Worm (Caenorhabditis elegans) whole organism, L1 larva: ENCODE results near the gene srz-63.

ENCODE experiments used
- C04F5.9 ChIP-seq: sonication (generic microtip); optimal IDR thresholded peaks from 2 replicates; lab custom pipeline; 2016; ENCODE audit warnings: missing genetic modification characterization, missing compliant biosample characterization
- C16A3.4 ChIP-seq: fragments of 150-350 bp; optimal IDR thresholded peaks from 2 replicates; lab custom pipeline; 2014; ENCODE audit warnings: missing biosample characterization, missing genetic modification characterization
- C34B4.2 ChIP-seq: sonication (generic microtip); optimal IDR thresholded peaks from 2 replicates; lab custom pipeline; 2017; ENCODE audit warnings: mild to moderate bottlenecking, missing genetic modification characterization, missing compliant biosample characterization
- alr-1 ChIP-seq: fragments of 200-800 bp; sonication (Bioruptor generic); optimal IDR thresholded peaks from 2 replicates; lab custom pipeline; 2018; ENCODE audit warnings: borderline replicate concordance, mild to moderate bottlenecking, missing genetic modification characterization, missing compliant biosample characterization
- aly-2 ChIP-seq: fragments of 150-350 bp; optimal IDR thresholded peaks from 2 replicates; lab custom pipeline; 2014; ENCODE audit warnings: missing biosample characterization, missing genetic modification characterization
- ama-1 ChIP-seq: fragments of 150-350 bp; optimal IDR thresholded peaks from 2 replicates; lab custom pipeline; 2014
- dpl-1 ChIP-seq, 3 experiments: fragments of 150-350 bp in 2 of 3; sonication (generic microtip) in 1 of 3; optimal IDR thresholded peaks; 2 replicates each; lab custom pipeline; 2014 to 2017; ENCODE audit warnings: missing biosample characterization in 3 of 3, missing genetic modification characterization in 3 of 3, missing genetic modification reagents in 3 of 3
- dsc-1 ChIP-seq: sonication (generic microtip); optimal IDR thresholded peaks from 2 replicates; lab custom pipeline; 2016; ENCODE audit warnings: mild to moderate bottlenecking, missing genetic modification characterization, missing compliant biosample characterization
- efl-1 ChIP-seq, 4 experiments: fragments of 150-350 bp; optimal IDR thresholded peaks in 3 of 4; peaks in 1 of 4; 1 replicate in 1 of 4; 2 replicates in 3 of 4; lab custom pipeline; 2014; ENCODE audit warnings: missing biosample characterization in 2 of 4, missing genetic modification characterization in 2 of 4, missing genetic modification reagents in 2 of 4
- efl-3 ChIP-seq: fragments of 200-800 bp; sonication (Bioruptor generic); optimal IDR thresholded peaks from 2 replicates; lab custom pipeline; 2018; ENCODE audit warnings: mild to moderate bottlenecking, missing genetic modification characterization, missing compliant biosample characterization
- elt-2 ChIP-seq: sonication (generic microtip); optimal IDR thresholded peaks from 2 replicates; lab custom pipeline; 2016; ENCODE audit warnings: missing genetic modification characterization, mild to moderate bottlenecking, inconsistent platforms, missing compliant biosample characterization, missing genetic modification reagents
- elt-3 ChIP-seq, 6 experiments: fragments of 150-350 bp in 1 of 6; sonication (generic microtip); optimal IDR thresholded peaks; 2 replicates each; lab custom pipeline; 2017 to 2018; ENCODE audit warnings: missing biosample characterization in 6 of 6, missing genetic modification characterization in 6 of 6, inconsistent platforms in 1 of 6
- fkh-10 ChIP-seq: sonication (generic microtip); optimal IDR thresholded peaks from 2 replicates; lab custom pipeline; 2017; ENCODE audit warnings: missing biosample characterization, missing genetic modification reagents, missing genetic modification characterization
- fos-1 ChIP-seq: fragments of 150-350 bp; optimal IDR thresholded peaks from 2 replicates; lab custom pipeline; 2014; ENCODE audit warnings: missing biosample characterization, missing genetic modification characterization
- grh-1 ChIP-seq: fragments of 200-800 bp; sonication (Bioruptor generic); IDR thresholded peaks from 2 replicates; pipeline ENCODE4 v1.3.6; 2022; ENCODE audit warnings: missing genetic modification reagents, missing genetic modification characterization, missing compliant biosample characterization
- isw-1 ChIP-seq: fragments of 200-800 bp; sonication (Bioruptor generic); IDR thresholded peaks from 2 replicates; pipeline ENCODE4 v1.3.6; 2022; ENCODE audit warnings: missing genetic modification characterization, missing compliant biosample characterization
- lin-13 ChIP-seq: fragments of 150-350 bp; optimal IDR thresholded peaks from 2 replicates; lab custom pipeline; 2014; ENCODE audit warnings: missing biosample characterization, missing genetic modification reagents, missing genetic modification characterization
- lin-14 ChIP-seq: fragments of 200-800 bp; sonication (Bioruptor generic); optimal IDR thresholded peaks from 2 replicates; lab custom pipeline; 2018; ENCODE audit warnings: mild to moderate bottlenecking, missing genetic modification characterization, moderate library complexity, missing compliant biosample characterization
- lin-39 ChIP-seq: fragments of 150-350 bp; optimal IDR thresholded peaks from 2 replicates; lab custom pipeline; 2014; ENCODE audit warnings: missing biosample characterization, missing genetic modification reagents, missing genetic modification characterization
- lir-3 ChIP-seq: sonication (generic microtip); optimal IDR thresholded peaks from 2 replicates; lab custom pipeline; 2016; ENCODE audit warnings: mild to moderate bottlenecking, missing genetic modification characterization, moderate library complexity, missing compliant biosample characterization; ENCODE audit not compliant: poor library complexity
- lsy-2 ChIP-seq, 2 experiments: fragments of 150-350 bp; optimal IDR thresholded peaks; 2 replicates each; lab custom pipeline; 2014; ENCODE audit warnings: missing biosample characterization in 2 of 2, missing genetic modification characterization in 2 of 2
- mab-9 ChIP-seq: fragments of 200-800 bp; sonication (Bioruptor generic); IDR thresholded peaks from 2 replicates; pipeline ENCODE4 v1.3.6; 2022; ENCODE audit warnings: missing genetic modification reagents, missing genetic modification characterization, missing compliant biosample characterization
- mdl-1 ChIP-seq, 2 experiments: fragments of 150-350 bp; optimal IDR thresholded peaks; 2 replicates each; lab custom pipeline; 2014 to 2017; ENCODE audit warnings: missing biosample characterization in 2 of 2, missing genetic modification characterization in 2 of 2, inconsistent platforms in 1 of 2
- nhr-12 ChIP-seq: sonication (generic microtip); optimal IDR thresholded peaks from 2 replicates; lab custom pipeline; 2017; ENCODE audit warnings: missing biosample characterization, missing genetic modification characterization
- nhr-19 ChIP-seq: fragments of 200-800 bp; sonication (Bioruptor generic); conservative IDR thresholded peaks from 2 replicates; pipeline ENCODE4 v1.3.6; 2022; ENCODE audit warnings: missing genetic modification characterization, missing compliant biosample characterization
- nhr-237 ChIP-seq: fragments of 150-350 bp; optimal IDR thresholded peaks from 2 replicates; lab custom pipeline; 2014; ENCODE audit warnings: missing biosample characterization, missing genetic modification characterization
- nhr-28 ChIP-seq: fragments of 150-350 bp; optimal IDR thresholded peaks from 2 replicates; lab custom pipeline; 2014; ENCODE audit warnings: missing biosample characterization, missing genetic modification characterization
- nhr-47 ChIP-seq: sonication (generic microtip); optimal IDR thresholded peaks from 2 replicates; lab custom pipeline; 2016; ENCODE audit warnings: mild to moderate bottlenecking, missing genetic modification characterization, moderate library complexity, missing compliant biosample characterization
- nhr-84 ChIP-seq: sonication (generic microtip); optimal IDR thresholded peaks from 2 replicates; lab custom pipeline; 2017; ENCODE audit warnings: missing biosample characterization, missing genetic modification characterization
- nhr-85 ChIP-seq: sonication (generic microtip); peaks from one replicate; lab custom pipeline; 2016; ENCODE audit warnings: missing genetic modification characterization, inconsistent platforms, missing compliant biosample characterization
- pqm-1 ChIP-seq: sonication (generic microtip); optimal IDR thresholded peaks from 3 replicates; lab custom pipeline; 2017; ENCODE audit warnings: missing biosample characterization, missing genetic modification characterization
- rnt-1 ChIP-seq: sonication (generic microtip); optimal IDR thresholded peaks from 2 replicates; lab custom pipeline; 2016; ENCODE audit warnings: mild to moderate bottlenecking, missing genetic modification characterization, moderate library complexity, missing compliant biosample characterization
- skn-1 ChIP-seq: fragments of 150-350 bp; optimal IDR thresholded peaks from 2 replicates; lab custom pipeline; 2014; ENCODE audit warnings: missing biosample characterization, missing genetic modification characterization
- tbx-2 ChIP-seq: sonication (generic microtip); optimal IDR thresholded peaks from 2 replicates; lab custom pipeline; 2016; ENCODE audit warnings: missing genetic modification characterization, missing compliant biosample characterization
- tlp-1 ChIP-seq: fragments of 150-350 bp; optimal IDR thresholded peaks from 2 replicates; lab custom pipeline; 2014; ENCODE audit warnings: missing biosample characterization, missing genetic modification characterization
- unc-30 ChIP-seq: sonication (generic microtip); optimal IDR thresholded peaks from 2 replicates; lab custom pipeline; 2017; ENCODE audit warnings: missing biosample characterization, missing genetic modification characterization
- unc-62 ChIP-seq: fragments of 150-350 bp; optimal IDR thresholded peaks from 2 replicates; lab custom pipeline; 2014; ENCODE audit warnings: missing biosample characterization, missing genetic modification reagents, missing genetic modification characterization
- unc-98 ChIP-seq: fragments of 200-800 bp; sonication (Bioruptor generic); IDR thresholded peaks from 2 replicates; pipeline ENCODE4 v1.3.6; 2022; ENCODE audit warnings: missing genetic modification characterization, missing compliant biosample characterization
- vab-15 ChIP-seq: sonication (generic microtip); optimal IDR thresholded peaks from 2 replicates; lab custom pipeline; 2017; ENCODE audit warnings: missing genotype, mild to moderate bottlenecking, missing genetic modification characterization, missing compliant biosample characterization

The srz-63 gene

DNA sequence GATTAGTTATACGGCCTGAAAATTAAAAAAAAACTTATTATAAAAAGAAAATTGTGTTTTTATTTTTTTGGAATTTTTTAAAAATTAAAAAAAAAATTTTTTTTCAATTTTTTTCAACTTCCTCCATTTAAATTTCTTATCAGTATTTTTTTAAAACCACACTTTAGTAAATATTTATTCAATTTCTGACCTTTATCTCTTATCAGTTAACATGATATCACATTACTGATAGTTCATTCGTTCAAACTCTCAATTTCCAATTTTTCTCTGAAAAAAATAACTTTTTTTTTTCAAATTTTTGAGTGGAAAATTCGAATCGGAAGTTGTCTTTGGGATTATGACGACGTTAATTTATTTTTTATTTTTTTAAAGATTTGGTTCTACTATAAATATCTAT, 19.2 kb downstream of the srz-63 start:
- TF ChIP-seq ama-1 (lab: Kevin White, UChicago): no peak
- no peak for TF ChIP-seq pqm-1
- peak; percentile 5 for TF ChIP-seq nhr-85 (tag; lab: Kevin White, UChicago)
- TF ChIP-seq efl-3 (GFP tag; lab: Kevin White, UChicago): no peak
- TF ChIP-seq elt-2 (tag; lab: Kevin White, UChicago): peak; percentile 46
- no peak for TF ChIP-seq C34B4.2
- TF ChIP-seq, all 84 proteins: peak for 2

DNA sequence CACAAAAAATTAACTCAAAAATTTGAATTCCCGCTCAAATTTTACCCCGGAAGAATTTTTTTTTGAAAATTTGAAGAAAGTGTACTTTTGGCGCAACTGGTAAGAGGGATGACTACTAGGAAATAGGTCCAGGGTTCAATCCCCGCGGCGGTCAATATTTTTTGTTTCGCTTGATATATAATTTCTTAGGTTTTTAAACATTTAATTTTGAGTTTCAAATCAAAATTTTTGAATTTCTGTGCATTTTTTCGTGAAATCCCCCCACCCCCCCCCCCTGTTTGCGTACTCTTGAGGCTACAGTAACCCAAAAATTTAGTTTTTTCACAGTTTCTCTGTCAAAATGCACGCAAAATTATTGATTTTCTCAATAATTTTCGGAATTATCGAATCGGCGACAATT, 19.7 kb downstream of the srz-63 start, which contains the start of gene Y57G7A.1:
Y57G7A.1 (plus strand) TSS at position 301 of the 400 bp plus-strand sequence.
- TF ChIP-seq grh-1 (GFP tag; lab: Robert Waterston, UW) (no peak), nhr-47 (no peak), fos-1 (no peak), alr-1 (no peak), vab-15 (tag; lab: Kevin White, UChicago) (no peak), mab-9 (GFP tag; lab: Robert Waterston, UW) (no peak), unc-98 (GFP tag; lab: Robert Waterston, UW) (no peak), elt-3 (tag; optimal IDR thresholded peaks at IDR 0.05; lab: Kevin White, UChicago) (no peak), lir-3 (no peak), tlp-1 (no peak), unc-30 (no peak), dpl-1 (GFP tag; optimal IDR thresholded peaks at IDR 0.05; lab: Kevin White, UChicago) (no peak), C16A3.4 (tag; lab: Kevin White, UChicago) (no peak), isw-1 (GFP tag; lab: Robert Waterston, UW) (no peak), nhr-237 (no peak), dsc-1 (no peak), nhr-84 (no peak), C04F5.9 (tag; lab: Kevin White, UChicago) (no peak)
- TF ChIP-seq, all 84 proteins: peak for 0

DNA sequence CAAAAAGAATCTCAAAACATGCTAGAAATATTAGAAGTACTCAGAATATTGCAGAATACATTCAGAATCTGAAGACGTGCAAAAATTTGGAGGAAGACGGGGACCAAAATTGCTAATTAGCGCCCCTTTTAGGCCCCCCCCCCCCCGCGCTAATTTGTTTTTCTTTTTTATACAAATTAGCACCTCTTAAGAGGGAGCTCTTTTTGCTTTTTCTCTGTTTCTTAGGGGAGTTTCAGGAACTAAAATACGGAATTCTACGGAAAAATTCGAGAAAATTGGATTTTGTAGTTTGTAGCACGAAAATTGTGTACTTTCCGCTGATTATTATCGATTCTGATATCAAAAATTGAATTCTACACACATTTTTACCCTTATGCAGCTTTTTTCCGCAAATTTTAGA, 23.1 kb downstream of the srz-63 start, which contains the start of gene glb-31:
glb-31 (minus strand) TSS at position 101 of the 400 bp plus-strand sequence.
- no peak for TF ChIP-seq fkh-10 (GFP tag; lab: Kevin White, UChicago)
- no peak for TF ChIP-seq tlp-1
- no peak for TF ChIP-seq rnt-1 (tag; lab: Kevin White, UChicago)
- no peak for TF ChIP-seq dsc-1
- TF ChIP-seq lsy-2 (tag; optimal IDR thresholded peaks at IDR 0.05; lab: Kevin White, UChicago): no peak
- no peak for TF ChIP-seq aly-2 (tag; lab: Kevin White, UChicago)
- no peak for TF ChIP-seq tbx-2 (tag; lab: Kevin White, UChicago)
- no peak for TF ChIP-seq lin-39 (tag; lab: Kevin White, UChicago)
- no peak for TF ChIP-seq nhr-12 (tag; lab: Kevin White, UChicago)
- no peak for TF ChIP-seq skn-1 (tag; lab: Kevin White, UChicago)
- no peak for TF ChIP-seq lin-13
- TF ChIP-seq nhr-19: no peak
- TF ChIP-seq efl-1 (optimal IDR thresholded peaks at IDR 0.05; lab: Kevin White, UChicago): no peak
- no peak for TF ChIP-seq efl-1 (GFP tag; optimal IDR thresholded peaks at IDR 0.05 in 1 of 2; lab: Kevin White, UChicago)
- no peak for TF ChIP-seq lin-14
- TF ChIP-seq, all 84 proteins: peak for 0

- TF ChIP-seq lin-14 (no peak), elt-2 (tag; lab: Kevin White, UChicago) (no peak), efl-1 (optimal IDR thresholded peaks at IDR 0.05; lab: Kevin White, UChicago) (no peak), efl-1 (GFP tag; optimal IDR thresholded peaks at IDR 0.05 in 1 of 2; lab: Kevin White, UChicago) (peak in 1 of 2 experiments; percentile 57), nhr-28 (tag; lab: Kevin White, UChicago) (no peak), fkh-10 (GFP tag; lab: Kevin White, UChicago) (no peak), mdl-1 (tag; optimal IDR thresholded peaks at IDR 0.05; lab: Kevin White, UChicago) (no peak), unc-62 (GFP tag; lab: Kevin White, UChicago) (no peak)
Measured at ce11 chrII:1306036-1306435, 27.6 kb downstream of the srz-63 start, which contains the start of gene emc-2. TSS of gene emc-2 (minus strand) at chrII:1306136.
